Worm (Caenorhabditis elegans): ENCODE data around the gene npr-39.
A peak's percentile ranks its signal among the peaks of the same experiment; 100 is the strongest.

The npr-39 gene

DNA sequence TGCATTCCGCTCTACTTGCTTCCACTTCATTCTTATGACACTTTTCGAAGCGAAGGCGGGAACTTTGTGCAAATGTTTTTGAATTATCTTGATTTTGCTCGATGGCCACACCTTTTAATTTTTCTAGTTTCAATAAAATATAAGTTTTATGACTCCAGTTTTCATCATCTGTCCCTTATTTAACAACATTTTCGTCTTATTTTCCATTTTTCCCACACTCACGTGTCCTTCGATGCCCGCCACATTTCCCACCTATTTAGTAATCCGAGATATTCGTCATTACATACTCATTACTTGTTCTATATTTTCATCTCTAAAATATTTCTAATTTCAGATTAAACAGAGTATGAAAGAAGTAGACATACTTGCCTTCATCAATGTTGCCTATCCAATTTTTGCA lies 27.5 kb downstream of the npr-39 start, which contains the start of gene srd-49:
Gene srd-49 (plus strand): TSS at position 301 of the 400 bp plus-strand sequence.
- no peak for TF ChIP-seq atf-7 (tag; optimal IDR thresholded peaks at IDR 0.05)
- TF ChIP-seq somi-1 (GFP tag; optimal IDR thresholded peaks at IDR 0.05), result no peak
- no peak for TF ChIP-seq zfh-2 (GFP tag; conservative IDR thresholded peaks at IDR 0.05)
- TF ChIP-seq tbx-9 (tag; optimal IDR thresholded peaks at IDR 0.05; ENCODE audit: borderline replicate concordance), result no peak
- no peak for TF ChIP-seq ceh-100 (GFP tag; IDR thresholded peaks at IDR 0.05)
- TF ChIP-seq ekl-4 (GFP tag; IDR thresholded peaks at IDR 0.05), result no peak
- TF ChIP-seq lin-26 (GFP tag; IDR thresholded peaks at IDR 0.05), result no peak
- no peak for TF ChIP-seq tlf-1 (GFP tag; optimal IDR thresholded peaks at IDR 0.05)

DNA sequence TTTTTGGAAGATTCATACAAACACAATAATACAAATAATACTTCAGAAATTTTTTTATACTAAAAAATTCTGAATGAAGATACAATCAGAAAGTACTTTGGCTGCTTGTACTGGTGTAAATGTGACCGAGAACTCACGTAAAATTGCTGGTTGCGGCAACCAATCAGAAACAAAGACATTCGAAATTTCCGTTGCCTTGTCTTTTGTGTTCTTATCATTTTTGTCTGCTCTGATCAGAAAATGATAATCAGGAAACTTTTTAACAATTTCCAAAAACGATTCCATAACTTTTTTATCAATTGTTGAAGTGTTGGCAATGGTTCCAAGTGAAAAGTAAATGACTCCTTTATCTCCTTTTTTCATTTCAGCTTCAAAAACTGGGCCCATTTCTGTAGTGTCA lies 30.1 kb downstream of the npr-39 start:
- no peak for TF ChIP-seq F57C9.4 (tag; optimal IDR thresholded peaks at IDR 0.05)
- TF ChIP-seq nhr-80 (tag; optimal IDR thresholded peaks at IDR 0.05), result peak; percentile 62

DNA sequence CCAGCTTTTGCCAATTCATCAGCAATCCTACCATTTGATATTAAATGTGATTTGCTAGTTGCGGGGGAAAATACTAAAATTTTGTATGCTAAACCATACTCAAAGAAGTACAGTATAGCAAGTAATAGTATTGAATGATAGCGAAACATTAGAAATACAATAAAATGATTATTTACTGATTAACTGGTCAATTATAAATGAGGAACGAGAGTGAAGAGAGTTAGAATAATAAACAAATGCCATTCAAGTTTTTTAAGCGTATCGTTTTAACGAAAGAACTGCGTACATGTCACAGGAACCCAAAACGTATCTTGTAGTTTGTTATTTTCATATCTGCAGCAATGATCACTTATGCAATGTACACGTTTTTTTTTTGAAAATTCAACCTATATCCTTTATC lies 31.6 kb downstream of the npr-39 start, which contains the start of gene ugt-47:
Gene ugt-47 (minus strand): TSS at position 169 of the 400 bp plus-strand sequence.
- peak; percentile 52 for TF ChIP-seq nhr-80 (tag; optimal IDR thresholded peaks at IDR 0.05)
- peak; percentile 14 for TF ChIP-seq unc-62 (GFP tag; optimal IDR thresholded peaks at IDR 0.05)
- no peak for TF ChIP-seq F33H1.4 (GFP tag; IDR thresholded peaks at IDR 0.05)

DNA sequence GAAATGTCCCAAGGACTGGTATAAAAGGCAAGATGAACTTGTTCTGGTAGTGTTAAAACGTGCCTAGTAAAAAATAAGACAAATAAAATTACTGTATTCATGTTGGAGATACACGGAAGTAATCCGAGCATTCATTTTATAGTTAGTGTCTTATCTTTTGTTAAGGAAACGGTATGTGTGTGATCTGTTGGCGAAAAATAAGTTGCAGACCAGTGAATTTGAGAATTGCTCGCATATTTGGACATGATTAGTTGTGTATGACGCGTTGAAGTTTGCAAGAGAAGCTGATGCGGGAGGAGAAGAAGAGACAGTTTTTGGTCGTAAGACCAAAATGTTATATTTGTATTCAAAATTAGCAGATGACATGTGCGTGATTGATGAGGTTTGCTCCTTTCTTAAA lies 35.0 kb downstream of the npr-39 start, which contains the start of gene C08B6.14:
Gene C08B6.14 (minus strand): TSS at position 101 of the 400 bp plus-strand sequence.
- no peak for TF ChIP-seq C06A6.2 (GFP tag; conservative IDR thresholded peaks at IDR 0.05)
- no peak for TF ChIP-seq lin-35 (GFP tag; optimal IDR thresholded peaks at IDR 0.05)
- no peak for TF ChIP-seq ccch-3 (GFP tag; optimal IDR thresholded peaks at IDR 0.05)
- no peak for TF ChIP-seq snpc-1.1 (tag; optimal IDR thresholded peaks at IDR 0.05; ENCODE audit: insufficient read depth)
- TF ChIP-seq ztf-18 (tag; optimal IDR thresholded peaks at IDR 0.05), result no peak
- TF ChIP-seq mel-28 (tag; optimal IDR thresholded peaks at IDR 0.05; ENCODE audit: borderline replicate concordance), result no peak
- TF ChIP-seq Y56A3A.18 (GFP tag; IDR thresholded peaks at IDR 0.05), result no peak
- no peak for TF ChIP-seq fkh-3 (tag; optimal IDR thresholded peaks at IDR 0.05)
- no peak for TF ChIP-seq D2030.7 (GFP tag; IDR thresholded peaks at IDR 0.05)
- no peak for TF ChIP-seq snpc-4 (GFP tag; optimal IDR thresholded peaks at IDR 0.05)
- TF ChIP-seq snpc-4 (tag; optimal IDR thresholded peaks at IDR 0.05), result no peak
- no peak for TF ChIP-seq madf-3 (GFP tag; IDR thresholded peaks at IDR 0.05)
- no peak for TF ChIP-seq T07F8.4 (tag; optimal IDR thresholded peaks at IDR 0.05)
- TF ChIP-seq ceh-58 (GFP tag; IDR thresholded peaks at IDR 0.05), result no peak
- TF ChIP-seq gei-17 (GFP tag; optimal IDR thresholded peaks at IDR 0.05), result no peak
- TF ChIP-seq somi-1 (GFP tag; optimal IDR thresholded peaks at IDR 0.05), result no peak
- no peak for TF ChIP-seq rec-8 (tag; optimal IDR thresholded peaks at IDR 0.05)
- no peak for TF ChIP-seq lsy-27 (tag; optimal IDR thresholded peaks at IDR 0.05; ENCODE audit: borderline replicate concordance, insufficient read depth)

DNA sequence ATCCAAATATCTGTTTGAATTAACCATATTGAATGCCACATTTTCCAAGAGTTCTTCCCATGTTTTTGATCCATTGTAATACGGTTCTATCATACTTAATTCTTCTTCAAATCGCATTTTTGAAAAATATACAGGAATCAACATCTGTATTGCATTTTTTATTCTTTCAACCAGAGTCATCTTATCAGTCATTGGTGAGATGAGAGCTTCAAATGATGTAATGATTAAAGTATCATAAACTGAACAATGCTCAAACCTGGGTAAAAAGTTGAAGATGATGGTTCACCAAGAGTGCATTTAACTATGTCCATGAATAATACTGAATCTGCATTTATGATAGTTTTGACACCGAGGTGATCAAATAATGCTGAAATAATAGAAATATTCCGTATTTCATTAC lies 36.9 kb downstream of the npr-39 start:
- TF ChIP-seq rpc-1 (optimal IDR thresholded peaks at IDR 0.05) (no peak), rpc-1 (tag; optimal IDR thresholded peaks at IDR 0.05) (no peak), nhr-80 (tag; optimal IDR thresholded peaks at IDR 0.05) (peak; percentile 9)

All from whole organism, young adult.